Worm (Caenorhabditis elegans): Measurements from ENCODE around the gene bcl-11.

The bcl-11 gene

ce11 chrV:6355975-6356441, at the start of gene bcl-11:
Gene bcl-11, plus strand, starts transcription at chrV:6356025.
- TF ChIP-seq elt-1 (tag; optimal IDR thresholded peaks at IDR 0.05; ENCODE audit: borderline replicate concordance, insufficient read depth) = no peak
- TF ChIP-seq ceh-39 (tag; optimal IDR thresholded peaks at IDR 0.05) = no peak

ce11 chrV:6311936-6312335, 43.9 kb upstream of the bcl-11 start:
- TF ChIP-seq unc-39 (tag; optimal IDR thresholded peaks at IDR 0.05) = no peak
- TF ChIP-seq mep-1 (tag; optimal IDR thresholded peaks at IDR 0.05) = no peak
- no peak for TF ChIP-seq lin-13 (tag; optimal IDR thresholded peaks at IDR 0.05)
- no peak for TF ChIP-seq hlh-1 (tag; optimal IDR thresholded peaks at IDR 0.05)
- TF ChIP-seq unc-62 (GFP tag; optimal IDR thresholded peaks at IDR 0.05) = no peak
- TF ChIP-seq nhr-76 (tag; optimal IDR thresholded peaks at IDR 0.05) = no peak
- no peak for TF ChIP-seq ceh-83 (GFP tag; optimal IDR thresholded peaks at IDR 0.05)

ce11 chrV:6316632-6317031, 39.2 kb upstream of the bcl-11 start, which contains the start of gene cest-24:
Gene cest-24, plus strand, starts transcription at chrV:6316932.
- TF ChIP-seq nhr-2 (tag; optimal IDR thresholded peaks at IDR 0.05) (no peak), tbx-8 (GFP tag; optimal IDR thresholded peaks at IDR 0.05) (no peak), snpc-4 (tag; optimal IDR thresholded peaks at IDR 0.05) (no peak), nhr-12 (tag; optimal IDR thresholded peaks at IDR 0.05) (no peak), elt-1 (tag; optimal IDR thresholded peaks at IDR 0.05; ENCODE audit: borderline replicate concordance, insufficient read depth) (no peak), pha-4 (tag; optimal IDR thresholded peaks at IDR 0.05) (no peak), unc-39 (tag; optimal IDR thresholded peaks at IDR 0.05) (no peak), hlh-1 (tag; optimal IDR thresholded peaks at IDR 0.05) (no peak), blmp-1 (tag; optimal IDR thresholded peaks at IDR 0.05) (no peak), elt-3 (tag; optimal IDR thresholded peaks at IDR 0.05) (no peak), ceh-39 (tag; optimal IDR thresholded peaks at IDR 0.05) (no peak), flh-1 (GFP tag; optimal IDR thresholded peaks at IDR 0.05) (no peak), ham-2 (GFP tag; optimal IDR thresholded peaks at IDR 0.05) (no peak), ceh-83 (GFP tag; optimal IDR thresholded peaks at IDR 0.05) (no peak)

- no peak for TF ChIP-seq nhr-237 (tag; optimal IDR thresholded peaks at IDR 0.05)
- no peak for TF ChIP-seq hlh-1 (tag; optimal IDR thresholded peaks at IDR 0.05)
- TF ChIP-seq elt-3 (tag; optimal IDR thresholded peaks at IDR 0.05) = no peak
- TF ChIP-seq ham-2 (GFP tag; optimal IDR thresholded peaks at IDR 0.05) = no peak
- no peak for TF ChIP-seq unc-62 (GFP tag; optimal IDR thresholded peaks at IDR 0.05)
- no peak for TF ChIP-seq ceh-43 (GFP tag; optimal IDR thresholded peaks at IDR 0.05)
These were observed 37.9 kb upstream of the bcl-11 start for ce11 chrV:6317928-6318327.

- no peak for TF ChIP-seq blmp-1 (tag; optimal IDR thresholded peaks at IDR 0.05)
- TF ChIP-seq nhr-76 (tag; optimal IDR thresholded peaks at IDR 0.05) = no peak
- no peak for TF ChIP-seq unc-62 (GFP tag; optimal IDR thresholded peaks at IDR 0.05)
These were observed 36.5 kb upstream of the bcl-11 start for ce11 chrV:6319358-6319757.

- TF ChIP-seq nhr-76 (tag; optimal IDR thresholded peaks at IDR 0.05) (no peak), ceh-83 (GFP tag; optimal IDR thresholded peaks at IDR 0.05) (no peak), mls-2 (tag; optimal IDR thresholded peaks at IDR 0.05) (no peak), nhr-237 (tag; optimal IDR thresholded peaks at IDR 0.05) (no peak), unc-120 (tag; optimal IDR thresholded peaks at IDR 0.05; ENCODE audit: poor library complexity, severe bottlenecking) (no peak), ceh-43 (GFP tag; optimal IDR thresholded peaks at IDR 0.05) (no peak), nhr-28 (tag; optimal IDR thresholded peaks at IDR 0.05) (no peak), flh-1 (GFP tag; optimal IDR thresholded peaks at IDR 0.05) (no peak), nhr-2 (tag; optimal IDR thresholded peaks at IDR 0.05) (no peak), ceh-39 (tag; optimal IDR thresholded peaks at IDR 0.05) (no peak), blmp-1 (tag; optimal IDR thresholded peaks at IDR 0.05) (no peak), M03D4.4 (tag; optimal IDR thresholded peaks at IDR 0.05) (no peak), drap-1 (GFP tag; optimal IDR thresholded peaks at IDR 0.05) (no peak), ztf-11 (tag; optimal IDR thresholded peaks at IDR 0.05) (no peak), unc-62 (GFP tag; optimal IDR thresholded peaks at IDR 0.05) (no peak), elt-1 (tag; optimal IDR thresholded peaks at IDR 0.05; ENCODE audit: borderline replicate concordance, insufficient read depth) (no peak), elt-3 (tag; optimal IDR thresholded peaks at IDR 0.05) (no peak), unc-39 (tag; optimal IDR thresholded peaks at IDR 0.05) (no peak), lin-13 (tag; optimal IDR thresholded peaks at IDR 0.05) (no peak)
These were observed 34.5 kb upstream of the bcl-11 start for ce11 chrV:6321280-6321679.

- TF ChIP-seq pha-4 (tag; optimal IDR thresholded peaks at IDR 0.05) = no peak
- no peak for TF ChIP-seq hlh-1 (tag; optimal IDR thresholded peaks at IDR 0.05)
- no peak for TF ChIP-seq ceh-39 (tag; optimal IDR thresholded peaks at IDR 0.05)
- no peak for TF ChIP-seq snpc-4 (tag; optimal IDR thresholded peaks at IDR 0.05)
- TF ChIP-seq blmp-1 (tag; optimal IDR thresholded peaks at IDR 0.05) = no peak
- TF ChIP-seq lin-13 (tag; optimal IDR thresholded peaks at IDR 0.05) = no peak
- TF ChIP-seq drap-1 (GFP tag; optimal IDR thresholded peaks at IDR 0.05) = no peak
These were observed 34.1 kb upstream of the bcl-11 start, which contains the start of gene T28C12.15 for ce11 chrV:6321733-6322198. Gene T28C12.15, minus strand, starts transcription at chrV:6321783.

Data from whole organism, mixed stage, embryonic.